Worm (Caenorhabditis elegans) whole organism, early embryonic: Measurements from ENCODE around the gene F10E9.10.

ENCODE experiments used
- ama-1 ChIP-seq: fragments of 150-350 bp; optimal IDR thresholded peaks from 2 replicates; lab custom pipeline; 2014
- ceh-13 ChIP-seq: fragments of 200-800 bp; sonication (Bioruptor generic); optimal IDR thresholded peaks from 2 replicates; lab custom pipeline; 2018; ENCODE audit warnings: mild to moderate bottlenecking, missing genetic modification characterization, missing compliant biosample characterization
- ceh-36 ChIP-seq: sonication (generic microtip); optimal IDR thresholded peaks from 2 replicates; lab custom pipeline; 2016; ENCODE audit warnings: missing genetic modification characterization, inconsistent platforms, missing compliant biosample characterization
- ets-7 ChIP-seq: sonication (generic microtip); optimal IDR thresholded peaks from 2 replicates; lab custom pipeline; 2016; ENCODE audit warnings: missing genotype, missing genetic modification characterization, missing compliant biosample characterization
- flt-1 ChIP-seq: fragments of 200-800 bp; sonication (Bioruptor generic); IDR thresholded peaks from 2 replicates; pipeline ENCODE4 v1.3.6; 2022; ENCODE audit warnings: missing genetic modification characterization, missing compliant biosample characterization
- hmg-4 ChIP-seq: fragments of 200-800 bp; sonication (Bioruptor generic); optimal IDR thresholded peaks from 2 replicates; lab custom pipeline; 2018; ENCODE audit warnings: mild to moderate bottlenecking, missing genetic modification characterization, missing compliant biosample characterization
- hnd-1 ChIP-seq: sonication (generic microtip); optimal IDR thresholded peaks from 2 replicates; lab custom pipeline; 2016; ENCODE audit warnings: missing genetic modification characterization, missing compliant biosample characterization
- scrt-1 ChIP-seq: fragments of 200-800 bp; sonication (Bioruptor generic); IDR thresholded peaks from 2 replicates; pipeline ENCODE4 v1.3.6; 2022; ENCODE audit warnings: missing genetic modification characterization, missing compliant biosample characterization
- sea-1 ChIP-seq: fragments of 200-800 bp; sonication (Bioruptor generic); conservative IDR thresholded peaks from 2 replicates; pipeline ENCODE4 v1.3.6; 2022; ENCODE audit warnings: missing genetic modification characterization, missing compliant biosample characterization
- tbx-11 ChIP-seq: fragments of 200-800 bp; sonication (Bioruptor generic); IDR thresholded peaks from 2 replicates; pipeline ENCODE4 v1.3.6; 2022; ENCODE audit warnings: missing genetic modification characterization, missing compliant biosample characterization
- tra-4 ChIP-seq: sonication (generic microtip); optimal IDR thresholded peaks from 2 replicates; lab custom pipeline; 2017; ENCODE audit warnings: missing genetic modification characterization, missing compliant biosample characterization

- TF ChIP-seq tbx-11 (GFP tag; lab: Robert Waterston, UW) (no peak), ama-1 (lab: Kevin White, UChicago) (no peak), sea-1 (GFP tag; lab: Robert Waterston, UW) (no peak), ceh-13 (GFP tag; lab: Kevin White, UChicago) (no peak), flt-1 (no peak), hmg-4 (GFP tag; lab: Kevin White, UChicago) (no peak), ets-7 (tag; lab: Kevin White, UChicago) (no peak), tra-4 (tag; lab: Kevin White, UChicago) (no peak), scrt-1 (GFP tag; lab: Robert Waterston, UW) (no peak), hnd-1 (tag; lab: Kevin White, UChicago) (no peak), ceh-36 (no peak)
Observed at ce11 chrIII:8369172-8369571, 49.1 kb upstream of the F10E9.10 start.
